Worm (Caenorhabditis elegans) whole organism, midembryonic: Measurements from ENCODE around the gene gst-21.

Experiments used
- T22C8.4 ChIP-seq: fragments of 200-800 bp; sonication (Bioruptor generic); IDR thresholded peaks from 2 replicates; pipeline ENCODE4 v1.3.6; 2022; ENCODE audit warnings: missing genetic modification characterization, missing compliant biosample characterization
- cog-1 ChIP-seq: sonication (generic microtip); optimal IDR thresholded peaks from 2 replicates; lab custom pipeline; 2016; ENCODE audit warnings: missing genetic modification characterization, missing compliant biosample characterization
- flt-1 ChIP-seq: fragments of 200-800 bp; sonication (Bioruptor generic); IDR thresholded peaks from 2 replicates; pipeline ENCODE4 v1.3.6; 2022; ENCODE audit warnings: missing genetic modification characterization, missing compliant biosample characterization
- klf-2 ChIP-seq: fragments of 200-800 bp; sonication (Bioruptor generic); conservative IDR thresholded peaks from 2 replicates; pipeline ENCODE4 v1.3.6; 2022; ENCODE audit warnings: missing genetic modification reagents, missing genetic modification characterization, missing compliant biosample characterization
- med-1 ChIP-seq: sonication (generic microtip); optimal IDR thresholded peaks from 2 replicates; lab custom pipeline; 2017; ENCODE audit warnings: missing genetic modification characterization, mild to moderate bottlenecking, missing compliant biosample characterization, antibody characterized with exemption, missing genetic modification reagents; ENCODE audit not compliant: insufficient read depth
- ref-1 ChIP-seq: fragments of 200-800 bp; sonication (Bioruptor generic); conservative IDR thresholded peaks from 2 replicates; pipeline ENCODE4 v1.3.6; 2022; ENCODE audit warnings: missing genetic modification reagents, missing genetic modification characterization, missing compliant biosample characterization
- tab-1 ChIP-seq: fragments of 200-800 bp; sonication (Bioruptor generic); IDR thresholded peaks from 2 replicates; pipeline ENCODE4 v1.3.6; 2022; ENCODE audit warnings: missing genetic modification characterization, missing compliant biosample characterization
- ztf-23 ChIP-seq: fragments of 200-800 bp; sonication (Bioruptor generic); IDR thresholded peaks from 2 replicates; pipeline ENCODE4 v1.3.6; 2022; ENCODE audit warnings: missing genetic modification reagents, missing genetic modification characterization, missing compliant biosample characterization
- ztf-29 ChIP-seq: fragments of 200-800 bp; sonication (Bioruptor generic); IDR thresholded peaks from 2 replicates; pipeline ENCODE4 v1.3.6; 2022; ENCODE audit warnings: missing genetic modification reagents, missing genetic modification characterization, missing compliant biosample characterization

Gene gst-21

DNA sequence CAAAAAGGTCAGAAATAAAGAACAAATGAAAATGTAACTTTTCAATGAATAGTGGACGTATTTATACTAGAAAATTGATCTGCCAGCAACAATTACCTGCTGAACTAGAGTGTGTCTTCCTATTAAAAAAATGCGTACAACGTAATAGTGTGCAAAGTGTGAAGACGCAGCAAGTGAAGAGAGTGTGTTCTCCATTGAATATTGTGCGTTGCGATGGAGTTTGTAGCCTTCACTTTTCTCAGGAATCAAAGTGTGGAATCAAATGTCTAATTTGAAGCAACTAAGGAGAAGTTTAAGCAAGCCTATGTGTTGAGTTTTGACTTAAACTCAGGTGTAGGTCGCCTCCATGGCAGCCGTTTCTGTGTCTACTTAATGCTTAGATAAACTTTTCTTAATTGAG is at the start of gene gst-21:
gst-21 (minus strand) TSS at position 101 of the 400 bp plus-strand sequence.
- no peak for TF ChIP-seq ztf-23 (GFP tag; lab: Robert Waterston, UW)
- TF ChIP-seq ztf-29 (GFP tag; lab: Robert Waterston, UW): no peak
- no peak for TF ChIP-seq cog-1 (tag; lab: Kevin White, UChicago)
- TF ChIP-seq klf-2: no peak
- TF ChIP-seq flt-1 (GFP tag; lab: Robert Waterston, UW): no peak
- no peak for TF ChIP-seq ref-1
- TF ChIP-seq tab-1 (GFP tag; lab: Robert Waterston, UW): no peak
- no peak for TF ChIP-seq T22C8.4
- no peak for TF ChIP-seq med-1 (GFP tag; lab: Kevin White, UChicago)

- TF ChIP-seq flt-1 (GFP tag; lab: Robert Waterston, UW): no peak
- TF ChIP-seq ztf-29 (GFP tag; lab: Robert Waterston, UW): no peak
- TF ChIP-seq ref-1: no peak
- TF ChIP-seq med-1 (GFP tag; lab: Kevin White, UChicago): no peak
- TF ChIP-seq ztf-23 (GFP tag; lab: Robert Waterston, UW): no peak
- no peak for TF ChIP-seq tab-1 (GFP tag; lab: Robert Waterston, UW)
- no peak for TF ChIP-seq klf-2
- TF ChIP-seq cog-1 (tag; lab: Kevin White, UChicago): no peak
Measured at ce11 chrV:1779994-1780393, 48.2 kb upstream of the gst-21 start.

- TF ChIP-seq T22C8.4 (no peak), tab-1 (GFP tag; lab: Robert Waterston, UW) (no peak), ztf-23 (GFP tag; lab: Robert Waterston, UW) (no peak), klf-2 (no peak), ref-1 (no peak), flt-1 (GFP tag; lab: Robert Waterston, UW) (no peak)
Measured at ce11 chrV:1779136-1779535, 47.3 kb upstream of the gst-21 start, which contains the start of gene F36H9.4. Gene F36H9.4 (minus strand): TSS chrV:1779236.

DNA sequence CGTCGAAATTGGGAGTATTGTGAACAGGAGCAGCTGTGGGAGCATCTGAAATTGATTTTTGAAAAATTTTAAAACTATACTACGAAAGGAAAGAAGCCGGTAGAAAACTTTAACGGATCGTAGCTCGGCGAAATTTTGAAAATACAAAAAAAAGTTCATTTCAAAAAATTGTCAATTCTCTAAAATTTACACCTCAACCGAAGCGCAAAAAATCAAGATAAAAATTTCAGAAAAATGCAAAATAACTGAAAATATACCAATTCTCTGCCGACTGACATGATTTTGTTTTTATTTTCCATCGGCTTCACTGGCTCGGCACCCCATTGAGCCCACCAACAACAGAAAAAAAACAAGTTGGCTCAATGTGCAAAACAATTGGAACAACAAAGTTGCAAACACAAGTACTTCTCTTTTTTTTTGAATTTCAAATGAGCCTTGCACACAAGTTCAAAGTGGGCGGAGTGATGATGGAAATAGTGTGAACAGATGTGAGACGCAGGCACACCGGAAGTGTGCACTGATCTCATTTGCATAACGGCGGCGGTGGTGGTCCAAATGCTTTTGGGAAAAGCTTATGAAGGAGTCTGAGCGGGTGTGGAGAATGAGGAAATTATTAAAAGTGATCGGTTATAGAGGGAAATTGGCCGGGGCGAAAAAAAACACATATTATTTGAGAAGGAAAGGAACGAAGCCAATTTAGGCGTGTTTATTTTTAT is 43.2 kb upstream of the gst-21 start, which contains the start of gene F36H9.7:
F36H9.7 (minus strand) TSS at position 51 of the 716 bp plus-strand sequence.
- TF ChIP-seq flt-1 (GFP tag; lab: Robert Waterston, UW) (no peak), med-1 (GFP tag; lab: Kevin White, UChicago) (no peak), ztf-23 (GFP tag; lab: Robert Waterston, UW) (no peak), tab-1 (GFP tag; lab: Robert Waterston, UW) (no peak), ztf-29 (GFP tag; lab: Robert Waterston, UW) (no peak), ref-1 (no peak), klf-2 (no peak), T22C8.4 (no peak), cog-1 (tag; lab: Kevin White, UChicago) (no peak)

DNA sequence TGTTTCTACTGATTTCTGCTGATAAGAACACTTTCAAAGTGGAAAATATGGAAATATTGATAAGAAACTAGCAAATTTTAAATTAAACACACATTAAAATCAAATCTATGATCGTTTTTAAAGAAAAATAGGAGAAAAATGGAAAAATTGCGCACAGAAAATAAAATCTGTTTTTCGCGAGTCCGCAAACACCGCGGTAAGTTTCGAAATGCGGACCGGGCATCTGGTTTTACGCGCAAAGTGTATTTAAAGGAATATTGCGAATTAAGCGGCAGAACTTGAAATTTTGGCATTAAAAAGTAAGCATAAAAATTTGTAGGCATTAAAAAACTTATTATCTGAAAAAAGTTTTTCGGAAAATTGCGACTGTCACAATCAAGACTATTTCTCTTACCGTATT is 41.3 kb upstream of the gst-21 start:
- TF ChIP-seq flt-1 (GFP tag; lab: Robert Waterston, UW): no peak
- no peak for TF ChIP-seq cog-1 (tag; lab: Kevin White, UChicago)
- TF ChIP-seq klf-2: no peak
- TF ChIP-seq ztf-23 (GFP tag; lab: Robert Waterston, UW): no peak
- no peak for TF ChIP-seq ztf-29 (GFP tag; lab: Robert Waterston, UW)
- no peak for TF ChIP-seq T22C8.4
- no peak for TF ChIP-seq tab-1 (GFP tag; lab: Robert Waterston, UW)
- TF ChIP-seq ref-1: no peak
- TF ChIP-seq med-1 (GFP tag; lab: Kevin White, UChicago): no peak

DNA sequence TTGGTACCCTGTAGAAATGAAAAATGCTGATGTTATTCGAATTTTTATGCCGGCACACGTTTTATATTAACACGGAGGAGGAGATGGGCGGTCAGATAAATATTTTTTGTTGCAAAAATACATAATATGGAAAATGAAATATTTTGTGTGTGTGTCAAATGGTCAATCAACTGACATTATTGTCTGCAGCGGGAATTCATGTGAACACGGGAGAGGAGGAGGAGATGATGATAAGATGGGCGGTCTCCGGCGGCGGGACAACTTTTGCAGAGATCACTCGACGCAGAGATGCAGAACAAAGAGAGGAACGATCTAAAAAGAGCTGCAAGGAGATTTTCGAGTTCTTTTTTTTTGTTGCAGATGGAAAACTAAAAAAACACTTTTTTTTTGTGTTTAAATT is 39.9 kb upstream of the gst-21 start, which contains the start of gene dhs-13:
dhs-13 (minus strand) TSS at position 8 of the 400 bp plus-strand sequence.
- TF ChIP-seq T22C8.4 (no peak), med-1 (GFP tag; lab: Kevin White, UChicago) (no peak), klf-2 (no peak), tab-1 (GFP tag; lab: Robert Waterston, UW) (no peak), cog-1 (tag; lab: Kevin White, UChicago) (no peak), flt-1 (GFP tag; lab: Robert Waterston, UW) (no peak), ref-1 (no peak), ztf-23 (GFP tag; lab: Robert Waterston, UW) (no peak), ztf-29 (GFP tag; lab: Robert Waterston, UW) (no peak)

- no peak for TF ChIP-seq ztf-23 (GFP tag; lab: Robert Waterston, UW)
- no peak for TF ChIP-seq klf-2
- no peak for TF ChIP-seq T22C8.4
- no peak for TF ChIP-seq cog-1 (tag; lab: Kevin White, UChicago)
- TF ChIP-seq ztf-29 (GFP tag; lab: Robert Waterston, UW): no peak
- no peak for TF ChIP-seq ref-1
- TF ChIP-seq tab-1 (GFP tag; lab: Robert Waterston, UW): no peak
- TF ChIP-seq flt-1 (GFP tag; lab: Robert Waterston, UW): no peak
- TF ChIP-seq med-1 (GFP tag; lab: Kevin White, UChicago): no peak
Measured at ce11 chrV:1767427-1767826, 35.6 kb upstream of the gst-21 start.

DNA sequence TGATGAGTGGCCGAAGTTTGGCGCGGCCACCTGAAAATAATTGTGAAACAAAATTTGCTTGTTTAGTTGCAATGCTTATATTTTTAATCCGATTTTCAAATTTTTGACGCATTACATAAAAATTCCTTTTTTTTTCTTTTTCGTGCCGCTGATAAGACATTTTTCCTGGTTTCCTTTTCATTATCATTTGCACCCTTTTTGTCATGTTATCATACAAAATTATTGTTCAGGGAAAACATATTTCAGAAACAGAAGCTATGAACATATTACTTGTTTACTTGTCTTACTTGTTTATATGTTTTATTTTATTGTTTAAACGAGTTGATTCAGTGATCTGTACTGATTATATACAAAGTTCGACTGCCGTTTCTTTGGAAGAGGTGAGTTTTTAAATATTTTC is 28.9 kb upstream of the gst-21 start, which contains the start of gene clec-205:
clec-205 (plus strand) TSS at position 212 of the 400 bp plus-strand sequence.
- TF ChIP-seq ref-1: no peak
- no peak for TF ChIP-seq T22C8.4
- TF ChIP-seq med-1 (GFP tag; lab: Kevin White, UChicago): no peak
- no peak for TF ChIP-seq klf-2
- no peak for TF ChIP-seq ztf-23 (GFP tag; lab: Robert Waterston, UW)
- TF ChIP-seq tab-1 (GFP tag; lab: Robert Waterston, UW): no peak
- no peak for TF ChIP-seq ztf-29 (GFP tag; lab: Robert Waterston, UW)

DNA sequence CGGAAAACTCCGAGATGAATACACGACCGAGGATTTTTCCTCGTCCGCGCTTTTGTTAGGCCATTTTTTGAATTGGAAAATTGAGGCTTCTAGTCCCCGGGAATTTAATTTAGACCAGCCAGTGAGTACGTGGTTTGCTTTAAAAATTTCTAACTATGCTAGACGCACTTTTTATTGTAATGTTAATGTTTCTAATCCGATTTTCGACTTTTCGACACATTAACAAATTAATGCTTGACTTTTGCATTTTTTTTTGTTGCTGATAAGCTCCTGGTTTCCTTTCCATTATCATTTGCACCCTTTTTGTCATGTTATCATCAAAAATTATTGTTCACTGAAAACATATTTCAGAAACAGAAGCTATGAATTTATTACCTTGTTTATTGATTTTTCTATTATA is 25.0 kb upstream of the gst-21 start, which contains the start of gene clec-204:
clec-204 (plus strand) TSS at position 301 of the 400 bp plus-strand sequence.
- TF ChIP-seq med-1 (GFP tag; lab: Kevin White, UChicago): no peak
- TF ChIP-seq klf-2: no peak
- no peak for TF ChIP-seq tab-1 (GFP tag; lab: Robert Waterston, UW)
- TF ChIP-seq ztf-23 (GFP tag; lab: Robert Waterston, UW): no peak
- TF ChIP-seq ref-1: no peak
- no peak for TF ChIP-seq T22C8.4
